ENCODE assay signal across 1 fruit fly cellular context in genomic region chr3L:3240597-3241367, dm6.
TF ChIP-seq lines count a peak whose summit lies in the region.

No protein-coding gene starts in this region.

TF ChIP-seq in whole organism, embryonic, 481 proteins besides CTCF, POLR2A, EP300 and RAD21 (continued from another document):
- TF ChIP-seq grn (GFP tag; optimal IDR thresholded peaks at IDR 0.05; lab: Kevin White, UChicago) (no peak), CG11723 (GFP tag; optimal IDR thresholded peaks at IDR 0.05; lab: Kevin White, UChicago) (no peak), Bteb2 (GFP tag; optimal IDR thresholded peaks at IDR 0.05; lab: Kevin White, UChicago) (no peak), CG12219 (GFP tag; optimal IDR thresholded peaks at IDR 0.05; lab: Kevin White, UChicago) (no peak), cato (GFP tag; optimal IDR thresholded peaks at IDR 0.05; lab: Kevin White, UChicago; ENCODE audit: borderline replicate concordance) (no peak), CG7745 (tag; optimal IDR thresholded peaks at IDR 0.05; lab: Kevin White, UChicago) (no peak), CG8290 (GFP tag; optimal IDR thresholded peaks at IDR 0.05; lab: Kevin White, UChicago) (no peak), CG8290 (tag; optimal IDR thresholded peaks at IDR 0.05; lab: Kevin White, UChicago) (no peak), so (GFP tag; IDR thresholded peaks at IDR 0.05; lab: Robert Waterston, UW) (no peak), Hmr (GFP tag; optimal IDR thresholded peaks at IDR 0.05; lab: Kevin White, UChicago) (no peak), CG32767 (GFP tag; IDR thresholded peaks at IDR 0.05; lab: Robert Waterston, UW) (no peak), peb (GFP tag; IDR thresholded peaks at IDR 0.05; lab: Robert Waterston, UW) (no peak), Sin3A (optimal IDR thresholded peaks at IDR 0.05; lab: Kevin White, UChicago) (no peak), trem (tag; optimal IDR thresholded peaks at IDR 0.05; lab: Kevin White, UChicago) (peak; percentile 17), cg (GFP tag; optimal IDR thresholded peaks at IDR 0.05; lab: Kevin White, UChicago) (no peak), lola (GFP tag; optimal IDR thresholded peaks at IDR 0.05; lab: Kevin White, UChicago) (peak in 1 of 3 experiments; percentile 37), Mad (GFP tag; optimal IDR thresholded peaks at IDR 0.05; lab: Kevin White, UChicago) (no peak), CG18011 (GFP tag; optimal IDR thresholded peaks at IDR 0.05; lab: Kevin White, UChicago) (no peak), BtbVII (GFP tag; optimal IDR thresholded peaks at IDR 0.05; lab: Kevin White, UChicago) (no peak), CG8478 (optimal IDR thresholded peaks at IDR 0.05; lab: Kevin White, UChicago) (no peak), CG17912 (GFP tag; optimal IDR thresholded peaks at IDR 0.05; lab: Kevin White, UChicago) (no peak), H15 (GFP tag; IDR thresholded peaks at IDR 0.05; lab: Robert Waterston, UW) (no peak), da (GFP tag; optimal IDR thresholded peaks at IDR 0.05; lab: Kevin White, UChicago) (no peak), tll (GFP tag; optimal IDR thresholded peaks at IDR 0.05; lab: Kevin White, UChicago) (no peak), wek (GFP tag; optimal IDR thresholded peaks at IDR 0.05; lab: Kevin White, UChicago) (no peak), Lpt (GFP tag; optimal IDR thresholded peaks at IDR 0.05; lab: Kevin White, UChicago) (no peak), CG12155 (GFP tag; optimal IDR thresholded peaks at IDR 0.05; lab: Kevin White, UChicago) (no peak), otp (GFP tag; IDR thresholded peaks at IDR 0.05; lab: Robert Waterston, UW) (no peak), wor (GFP tag; IDR thresholded peaks at IDR 0.05; lab: Robert Waterston, UW) (no peak), CG17361 (GFP tag; IDR thresholded peaks at IDR 0.05; lab: Robert Waterston, UW) (0 out of 3 replicates have a peak, but pooled peaks have one; percentile 32), CG12769 (tag; optimal IDR thresholded peaks at IDR 0.05; lab: Kevin White, UChicago) (no peak), org-1 (GFP tag; optimal IDR thresholded peaks at IDR 0.05; lab: Kevin White, UChicago) (no peak), CoRest (tag; optimal IDR thresholded peaks at IDR 0.05; lab: Kevin White, UChicago) (peak; percentile 50), disco-r (GFP tag; optimal IDR thresholded peaks at IDR 0.05; lab: Kevin White, UChicago) (no peak), CG42726 (GFP tag; IDR thresholded peaks at IDR 0.05; lab: Robert Waterston, UW; ENCODE audit: partially characterized antibody) (no peak), CG10543 (GFP tag; optimal IDR thresholded peaks at IDR 0.05; lab: Kevin White, UChicago) (no peak), CG2712 (tag; optimal IDR thresholded peaks at IDR 0.05; lab: Kevin White, UChicago) (peak; percentile 53), CG4707 (GFP tag; optimal IDR thresholded peaks at IDR 0.05; lab: Kevin White, UChicago) (no peak), fru (optimal IDR thresholded peaks at IDR 0.05; lab: Kevin White, UChicago) (no peak), dmrt11E (tag; optimal IDR thresholded peaks at IDR 0.05; lab: Kevin White, UChicago) (peak; percentile 55), Atf3 (GFP tag; optimal IDR thresholded peaks at IDR 0.05; lab: Kevin White, UChicago) (no peak), sug (tag; optimal IDR thresholded peaks at IDR 0.05; lab: Kevin White, UChicago) (no peak), gsb (GFP tag; IDR thresholded peaks at IDR 0.05; lab: Robert Waterston, UW) (no peak), toy (GFP tag; IDR thresholded peaks at IDR 0.05; lab: Robert Waterston, UW) (no peak), sens-2 (GFP tag; IDR thresholded peaks at IDR 0.05; lab: Robert Waterston, UW) (no peak), ATbp (GFP tag; optimal IDR thresholded peaks at IDR 0.05; lab: Kevin White, UChicago) (peak; percentile 21), gce (GFP tag; IDR thresholded peaks at IDR 0.05; lab: Robert Waterston, UW) (no peak), CG6654 (GFP tag; optimal IDR thresholded peaks at IDR 0.05; lab: Kevin White, UChicago) (no peak), CG1529 (GFP tag; optimal IDR thresholded peaks at IDR 0.05; lab: Kevin White, UChicago) (no peak), slou (GFP tag; optimal IDR thresholded peaks at IDR 0.05; lab: Kevin White, UChicago) (no peak), CG4360 (GFP tag; IDR thresholded peaks at IDR 0.05; lab: Robert Waterston, UW) (no peak), croc (GFP tag; conservative IDR thresholded peaks at IDR 0.05; lab: Robert Waterston, UW) (no peak; the same call in 2 of the 3 replicates), CG1832 (GFP tag; optimal IDR thresholded peaks at IDR 0.05; lab: Kevin White, UChicago) (no peak), CG8944 (GFP tag; optimal IDR thresholded peaks at IDR 0.05; lab: Kevin White, UChicago) (no peak), Deaf1 (tag; optimal IDR thresholded peaks at IDR 0.05; lab: Kevin White, UChicago) (no peak), trh (GFP tag; optimal IDR thresholded peaks at IDR 0.05; lab: Kevin White, UChicago) (no peak), sqz (GFP tag; optimal IDR thresholded peaks at IDR 0.05; lab: Kevin White, UChicago) (no peak), ssp (GFP tag; IDR thresholded peaks at IDR 0.05; lab: Robert Waterston, UW) (no peak), D19B (GFP tag; optimal IDR thresholded peaks at IDR 0.05; lab: Kevin White, UChicago) (no peak), CG17568 (GFP tag; optimal IDR thresholded peaks at IDR 0.05; lab: Kevin White, UChicago) (no peak), bab2 (GFP tag; optimal IDR thresholded peaks at IDR 0.05; lab: Kevin White, UChicago) (no peak), Bdp1 (GFP tag; optimal IDR thresholded peaks at IDR 0.05; lab: Kevin White, UChicago) (no peak), gsb-n (tag; optimal IDR thresholded peaks at IDR 0.05; lab: Kevin White, UChicago) (no peak), CG1024 (GFP tag; IDR thresholded peaks at IDR 0.05; lab: Robert Waterston, UW) (no peak), HLH3B (GFP tag; IDR thresholded peaks at IDR 0.05; lab: Robert Waterston, UW) (no peak), Dad (GFP tag; optimal IDR thresholded peaks at IDR 0.05; lab: Kevin White, UChicago) (no peak), Rx (GFP tag; IDR thresholded peaks at IDR 0.05; lab: Robert Waterston, UW) (no peak), Hey (tag; optimal IDR thresholded peaks at IDR 0.05; lab: Kevin White, UChicago) (no peak), Neu2 (GFP tag; optimal IDR thresholded peaks at IDR 0.05; lab: Kevin White, UChicago; ENCODE audit: borderline replicate concordance) (no peak), Fer3 (tag; optimal IDR thresholded peaks at IDR 0.05; lab: Kevin White, UChicago) (no peak), CG3407 (GFP tag; optimal IDR thresholded peaks at IDR 0.05; lab: Kevin White, UChicago) (no peak), Xbp1 (GFP tag; optimal IDR thresholded peaks at IDR 0.05; lab: Kevin White, UChicago) (peak; percentile 12), cwo (GFP tag; optimal IDR thresholded peaks at IDR 0.05; lab: Kevin White, UChicago) (no peak), slp2 (GFP tag; optimal IDR thresholded peaks at IDR 0.05; lab: Kevin White, UChicago) (no peak), klu (GFP tag; IDR thresholded peaks at IDR 0.05; lab: Robert Waterston, UW) (no peak), Nf-YC (tag; optimal IDR thresholded peaks at IDR 0.05; lab: Kevin White, UChicago) (no peak), ranshi (GFP tag; IDR thresholded peaks at IDR 0.05; lab: Robert Waterston, UW) (no peak), Blimp-1 (GFP tag; optimal IDR thresholded peaks at IDR 0.05; lab: Kevin White, UChicago) (peak; percentile 15), ewg (GFP tag; optimal IDR thresholded peaks at IDR 0.05; lab: Kevin White, UChicago) (no peak), fu2 (GFP tag; optimal IDR thresholded peaks at IDR 0.05; lab: Kevin White, UChicago) (no peak), ato (GFP tag; IDR thresholded peaks at IDR 0.05; lab: Robert Waterston, UW; ENCODE audit: partially characterized antibody) (no peak), CG11504 (tag; optimal IDR thresholded peaks at IDR 0.05; lab: Kevin White, UChicago) (no peak), CG31441 (GFP tag; IDR thresholded peaks at IDR 0.05; lab: Robert Waterston, UW) (no peak; the same call in 1 of the 2 replicates), Adf1 (GFP tag; IDR thresholded peaks at IDR 0.05; lab: Robert Waterston, UW) (no peak), CG31388 (GFP tag; optimal IDR thresholded peaks at IDR 0.05; lab: Kevin White, UChicago) (no peak), Dll (GFP tag; IDR thresholded peaks at IDR 0.05; lab: Robert Waterston, UW; ENCODE audit: partially characterized antibody) (no peak), CG12236 (GFP tag; optimal IDR thresholded peaks at IDR 0.05; lab: Kevin White, UChicago) (no peak), Poxn (GFP tag; IDR thresholded peaks at IDR 0.05; lab: Robert Waterston, UW) (no peak), CG2202 (tag; optimal IDR thresholded peaks at IDR 0.05; lab: Kevin White, UChicago) (no peak), p53 (GFP tag; optimal IDR thresholded peaks at IDR 0.05; lab: Kevin White, UChicago) (no peak), Dip2 (GFP tag; IDR thresholded peaks at IDR 0.05; lab: Robert Waterston, UW) (no peak), h (optimal IDR thresholded peaks at IDR 0.05; lab: Kevin White, UChicago) (no peak), kah (GFP tag; optimal IDR thresholded peaks at IDR 0.05; lab: Kevin White, UChicago) (no peak), MBD-R2 (GFP tag; IDR thresholded peaks at IDR 0.05; lab: Robert Waterston, UW) (no peak), ind (GFP tag; optimal IDR thresholded peaks at IDR 0.05; lab: Kevin White, UChicago) (no peak), CG9932 (GFP tag; IDR thresholded peaks at IDR 0.05; lab: Robert Waterston, UW) (no peak), HLH4C (GFP tag; IDR thresholded peaks at IDR 0.05; lab: Robert Waterston, UW; ENCODE audit: partially characterized antibody) (no peak), zfh2 (GFP tag; optimal IDR thresholded peaks at IDR 0.05; lab: Kevin White, UChicago) (no peak), insv (GFP tag; optimal IDR thresholded peaks at IDR 0.05; lab: Kevin White, UChicago) (no peak), Abd-B (GFP tag; optimal IDR thresholded peaks at IDR 0.05; lab: Kevin White, UChicago) (no peak), CG9609 (GFP tag; optimal IDR thresholded peaks at IDR 0.05; lab: Kevin White, UChicago) (no peak), CG33557 (GFP tag; optimal IDR thresholded peaks at IDR 0.05; lab: Kevin White, UChicago) (no peak), Ets97D (GFP tag; optimal IDR thresholded peaks at IDR 0.05; lab: Kevin White, UChicago) (no peak), bcd (GFP tag; optimal IDR thresholded peaks at IDR 0.05; lab: Kevin White, UChicago) (no peak), sob (GFP tag; IDR thresholded peaks at IDR 0.05; lab: Robert Waterston, UW) (no peak), CG4424 (GFP tag; optimal IDR thresholded peaks at IDR 0.05; lab: Kevin White, UChicago) (peak; percentile 3), lbe (GFP tag; optimal IDR thresholded peaks at IDR 0.05; lab: Kevin White, UChicago) (peak; percentile 94), Asciz (GFP tag; optimal IDR thresholded peaks at IDR 0.05; lab: Kevin White, UChicago) (no peak), lmd (GFP tag; IDR thresholded peaks at IDR 0.05; lab: Robert Waterston, UW) (no peak), TFAM (GFP tag; optimal IDR thresholded peaks at IDR 0.05; lab: Kevin White, UChicago) (no peak), crol (GFP tag; IDR thresholded peaks at IDR 0.05; lab: Robert Waterston, UW) (peak; percentile 70), CG8359 (GFP tag; optimal IDR thresholded peaks at IDR 0.05; lab: Kevin White, UChicago; ENCODE audit: borderline replicate concordance) (no peak), cad (GFP tag; optimal IDR thresholded peaks at IDR 0.05; lab: Kevin White, UChicago) (no peak), H2.0 (GFP tag; IDR thresholded peaks at IDR 0.05; lab: Robert Waterston, UW) (no peak), CG9817 (tag; optimal IDR thresholded peaks at IDR 0.05; lab: Kevin White, UChicago) (no peak), CG4404 (GFP tag; IDR thresholded peaks at IDR 0.05; lab: Robert Waterston, UW) (no peak), sc (optimal IDR thresholded peaks at IDR 0.05; lab: Kevin White, UChicago) (no peak), sc (GFP tag; optimal IDR thresholded peaks at IDR 0.05; lab: Kevin White, UChicago) (peak; percentile 4), CG30020 (tag; optimal IDR thresholded peaks at IDR 0.05; lab: Kevin White, UChicago) (no peak), Dek (tag; optimal IDR thresholded peaks at IDR 0.05; lab: Kevin White, UChicago) (no peak), inv (GFP tag; IDR thresholded peaks at IDR 0.05; lab: Robert Waterston, UW; ENCODE audit: partially characterized antibody) (no peak), chinmo (GFP tag; IDR thresholded peaks at IDR 0.05; lab: Robert Waterston, UW; ENCODE audit: partially characterized antibody) (0 out of 4 replicates have a peak, but pooled peaks have one; percentile 28), CG34376 (GFP tag; optimal IDR thresholded peaks at IDR 0.05; lab: Kevin White, UChicago) (no peak), CG30403 (GFP tag; optimal IDR thresholded peaks at IDR 0.05; lab: Kevin White, UChicago) (no peak), CG9876 (GFP tag; optimal IDR thresholded peaks at IDR 0.05; lab: Kevin White, UChicago) (no peak), CG34422 (GFP tag; IDR thresholded peaks at IDR 0.05; lab: Robert Waterston, UW) (no peak), gem (tag; optimal IDR thresholded peaks at IDR 0.05; lab: Kevin White, UChicago) (peak; percentile 63), al (GFP tag; IDR thresholded peaks at IDR 0.05; lab: Robert Waterston, UW) (no peak), Sry-δ (GFP tag; optimal IDR thresholded peaks at IDR 0.05; lab: Kevin White, UChicago) (no peak), Aef1 (GFP tag; IDR thresholded peaks at IDR 0.05; lab: Robert Waterston, UW) (no peak), CG7987 (GFP tag; optimal IDR thresholded peaks at IDR 0.05; lab: Kevin White, UChicago) (no peak), hkb (optimal IDR thresholded peaks at IDR 0.05; lab: Kevin White, UChicago) (no peak), hkb (GFP tag; IDR thresholded peaks at IDR 0.05; lab: Robert Waterston, UW) (0 out of 2 replicates have a peak, but pooled peaks have one; percentile 19), BEAF-32 (GFP tag; optimal IDR thresholded peaks at IDR 0.05; lab: Kevin White, UChicago) (no peak), Nf-YA (GFP tag; IDR thresholded peaks at IDR 0.05; lab: Robert Waterston, UW) (no peak), Side (GFP tag; optimal IDR thresholded peaks at IDR 0.05; lab: Kevin White, UChicago) (no peak), CG8388 (GFP tag; optimal IDR thresholded peaks at IDR 0.05; lab: Kevin White, UChicago) (peak; percentile 30), tup (GFP tag; optimal IDR thresholded peaks at IDR 0.05; lab: Kevin White, UChicago) (no peak), CG17328 (GFP tag; IDR thresholded peaks at IDR 0.05; lab: Robert Waterston, UW) (no peak), CG14667 (GFP tag; IDR thresholded peaks at IDR 0.05; lab: Robert Waterston, UW) (no peak)
